Worm (Caenorhabditis elegans) whole organism, L4/young adult: ENCODE results near the gene W03G11.4.

Experiments used
- W03F9.2 ChIP-seq: fragments of 150-350 bp; optimal IDR thresholded peaks from 2 replicates; lab custom pipeline; 2014; ENCODE audit warnings: missing biosample characterization, missing genetic modification characterization
- dao-5 ChIP-seq: sonication (generic microtip); optimal IDR thresholded peaks from 2 replicates; lab custom pipeline; 2016; ENCODE audit warnings: missing genotype, missing genetic modification characterization, moderate library complexity, missing compliant biosample characterization
- him-1 ChIP-seq: sonication (generic microtip); optimal IDR thresholded peaks from 2 replicates; lab custom pipeline; 2016; ENCODE audit warnings: missing genotype, missing genetic modification reagents, missing genetic modification characterization, missing compliant biosample characterization

- TF ChIP-seq him-1 = no peak
- TF ChIP-seq W03F9.2 (tag; lab: Kevin White, UChicago) = no peak
- TF ChIP-seq dao-5 (tag; lab: Kevin White, UChicago) = no peak
Observed at ce11 chrX:12141051-12141450, 48.1 kb upstream of the W03G11.4 start, which contains the start of gene lyst-1.
